Worm (Caenorhabditis elegans): ENCODE measurements around the gene D1022.2.

- TF ChIP-seq W03F9.2 (tag; optimal IDR thresholded peaks at IDR 0.05): no peak
- TF ChIP-seq him-1 (tag; optimal IDR thresholded peaks at IDR 0.05): no peak
Measured at ce11 chrII:7413764-7414163, 45.5 kb upstream of the D1022.2 start.

All from whole organism, L4/young adult.